Worm (Caenorhabditis elegans) whole organism, L4/young adult: ENCODE measurements around the gene sri-18.

ENCODE experiments used
- W03F9.2 ChIP-seq: fragments of 150-350 bp; optimal IDR thresholded peaks from 2 replicates; lab custom pipeline; 2014; ENCODE audit warnings: missing biosample characterization, missing genetic modification characterization
- dao-5 ChIP-seq: sonication (generic microtip); optimal IDR thresholded peaks from 2 replicates; lab custom pipeline; 2016; ENCODE audit warnings: missing genotype, missing genetic modification characterization, moderate library complexity, missing compliant biosample characterization
- him-1 ChIP-seq: sonication (generic microtip); optimal IDR thresholded peaks from 2 replicates; lab custom pipeline; 2016; ENCODE audit warnings: missing genotype, missing genetic modification reagents, missing genetic modification characterization, missing compliant biosample characterization

The sri-18 gene

ce11 chrV:10245615-10246014, 14.7 kb downstream of the sri-18 start:
- TF ChIP-seq W03F9.2 (tag; lab: Kevin White, UChicago) (no peak), him-1 (tag; lab: Kevin White, UChicago) (no peak), dao-5 (no peak)

DNA sequence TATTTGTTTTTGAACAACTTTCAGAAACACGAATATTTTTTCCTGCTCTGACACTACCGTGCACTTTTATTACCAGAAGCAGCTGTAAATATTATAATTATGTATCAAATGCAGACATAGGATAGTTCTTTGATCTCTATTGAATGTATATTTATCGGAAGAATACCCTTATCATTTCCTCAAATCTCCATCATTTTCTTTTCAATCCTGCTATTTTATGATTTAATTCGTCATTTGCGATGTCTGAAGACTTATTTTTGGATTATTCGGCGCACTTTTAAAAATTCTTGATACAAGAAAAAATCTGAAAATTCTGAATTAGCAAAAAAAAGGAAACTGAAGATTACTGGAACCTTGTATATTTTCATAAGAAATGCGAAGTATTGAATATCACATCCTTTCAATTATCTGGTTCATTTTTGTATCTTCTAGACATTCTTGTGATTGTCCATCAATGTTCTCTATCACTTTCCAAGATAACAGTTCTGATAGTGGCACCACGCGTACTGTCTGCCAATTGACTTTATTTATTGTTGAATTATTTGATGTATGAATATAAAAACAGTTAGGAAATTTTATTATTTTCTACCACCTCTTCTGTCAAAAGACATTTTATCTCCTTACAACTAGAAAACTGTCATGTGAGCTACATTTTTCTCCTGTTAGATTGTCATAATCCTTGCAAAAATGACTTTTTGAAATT, 16.2 kb downstream of the sri-18 start:
- no peak for TF ChIP-seq him-1 (tag; lab: Kevin White, UChicago)
- no peak for TF ChIP-seq dao-5
- TF ChIP-seq W03F9.2 (tag; lab: Kevin White, UChicago), result no peak

- TF ChIP-seq W03F9.2 (tag; lab: Kevin White, UChicago) (no peak), dao-5 (no peak), him-1 (tag; lab: Kevin White, UChicago) (no peak)
Observed at ce11 chrV:10243105-10243504, 17.3 kb downstream of the sri-18 start, which contains the start of gene C12D8.9. TSS of gene C12D8.9 (minus strand) at chrV:10243205.

- no peak for TF ChIP-seq dao-5
- TF ChIP-seq him-1 (tag; lab: Kevin White, UChicago), result no peak
- TF ChIP-seq W03F9.2 (tag; lab: Kevin White, UChicago), result no peak
Observed at ce11 chrV:10241121-10241803, 19.1 kb downstream of the sri-18 start, which contains the start of the genes C12D8.21 and col-148. TSS of gene C12D8.21 (minus strand) at chrV:10241188. TSS of gene col-148 (plus strand) at chrV:10241753.

DNA sequence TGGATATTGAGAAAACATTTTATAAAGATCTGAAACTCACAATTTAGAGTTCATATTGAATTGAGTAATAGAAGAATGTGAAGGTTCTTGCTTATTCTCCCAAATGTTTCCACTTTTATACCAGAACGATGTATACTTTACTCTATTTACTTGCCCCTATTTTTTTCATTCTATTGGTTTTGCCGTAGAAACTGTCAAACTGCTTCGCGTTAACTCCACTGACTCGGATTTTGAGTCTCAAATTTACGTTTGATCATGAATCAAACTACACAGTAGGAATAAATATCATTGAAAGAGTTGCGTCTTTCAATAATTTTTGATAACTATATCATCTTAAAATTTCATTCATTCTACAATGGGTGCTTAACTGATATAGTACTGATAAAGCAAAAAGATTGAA, 20.5 kb downstream of the sri-18 start, which contains the start of gene fipr-8:
Gene fipr-8 (minus strand): TSS at position 101 of the 400 bp plus-strand sequence.
- no peak for TF ChIP-seq W03F9.2 (tag; lab: Kevin White, UChicago)
- TF ChIP-seq him-1 (tag; lab: Kevin White, UChicago), result no peak
- TF ChIP-seq dao-5, result no peak

DNA sequence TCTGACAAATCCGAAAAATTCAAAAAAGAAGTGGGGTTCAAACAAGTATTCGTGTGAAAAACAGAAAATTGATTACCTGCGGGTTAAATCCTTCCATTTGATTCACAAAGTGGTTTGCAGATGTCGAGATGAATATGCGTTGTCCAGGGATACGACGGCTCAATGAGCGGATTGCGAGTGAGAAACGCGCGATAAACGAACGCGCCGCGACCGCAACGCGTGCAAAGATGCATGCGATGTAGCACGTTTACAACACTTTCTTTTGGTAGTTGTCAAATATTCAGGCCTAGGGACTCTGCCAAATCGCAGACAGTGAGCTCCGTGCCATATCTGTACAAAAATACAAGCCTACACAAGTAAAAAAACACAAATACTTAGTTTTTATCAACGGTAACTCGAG, 21.7 kb downstream of the sri-18 start, which contains the start of gene fubl-1:
Gene fubl-1 (minus strand): TSS at position 202 of the 400 bp plus-strand sequence.
- TF ChIP-seq him-1 (tag; lab: Kevin White, UChicago) (no peak), dao-5 (no peak), W03F9.2 (tag; lab: Kevin White, UChicago) (no peak)

DNA sequence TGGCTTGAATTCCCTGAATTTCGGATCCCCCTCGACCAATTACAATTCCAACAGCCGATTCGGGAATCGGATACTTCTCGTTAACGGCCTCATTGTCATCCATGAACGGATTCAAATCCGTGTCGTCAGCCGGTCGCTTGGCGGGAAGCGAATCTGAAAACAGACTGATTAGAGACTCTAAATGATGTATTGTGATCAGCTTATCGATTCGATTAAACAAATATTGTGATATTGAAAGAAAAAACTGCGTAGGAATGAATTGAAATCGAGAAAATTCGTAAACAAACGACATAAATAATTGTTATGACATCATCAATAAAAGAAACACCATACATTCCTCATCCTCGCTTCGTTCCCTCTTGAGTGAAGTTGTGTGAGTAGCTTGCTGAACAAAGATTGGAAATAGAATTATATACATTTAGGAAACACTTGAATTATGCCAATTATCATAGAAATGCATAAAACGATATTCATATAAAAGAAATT, 22.4 kb downstream of the sri-18 start:
- no peak for TF ChIP-seq him-1 (tag; lab: Kevin White, UChicago)
- TF ChIP-seq W03F9.2 (tag; lab: Kevin White, UChicago), result no peak
- no peak for TF ChIP-seq dao-5

DNA sequence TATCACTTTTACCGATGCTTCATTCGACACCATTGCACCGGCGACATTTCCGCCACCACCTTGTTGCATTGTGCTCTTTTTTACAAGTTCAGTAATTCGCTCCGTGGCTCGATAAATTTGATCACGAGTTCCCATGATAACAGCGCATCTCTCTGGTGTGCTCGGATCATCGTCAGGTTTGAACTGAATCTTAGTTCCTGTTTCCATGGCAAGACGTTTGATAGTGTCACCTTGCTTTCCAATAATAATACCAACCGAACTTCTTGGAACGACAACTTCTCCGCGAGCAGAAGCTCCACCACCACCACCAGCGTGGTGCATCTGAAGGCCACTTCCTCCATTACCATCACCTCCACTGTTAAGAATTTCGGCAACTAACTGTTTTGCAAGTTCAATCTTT, 23.2 kb downstream of the sri-18 start:
- TF ChIP-seq him-1 (tag; lab: Kevin White, UChicago) (no peak), W03F9.2 (tag; lab: Kevin White, UChicago) (no peak), dao-5 (no peak)

- TF ChIP-seq him-1 (tag; lab: Kevin White, UChicago), result no peak
- no peak for TF ChIP-seq W03F9.2 (tag; lab: Kevin White, UChicago)
- no peak for TF ChIP-seq dao-5
Observed at ce11 chrV:10233330-10233729, 27.0 kb downstream of the sri-18 start, which contains the start of gene str-182. TSS of gene str-182 (minus strand) at chrV:10233430.

DNA sequence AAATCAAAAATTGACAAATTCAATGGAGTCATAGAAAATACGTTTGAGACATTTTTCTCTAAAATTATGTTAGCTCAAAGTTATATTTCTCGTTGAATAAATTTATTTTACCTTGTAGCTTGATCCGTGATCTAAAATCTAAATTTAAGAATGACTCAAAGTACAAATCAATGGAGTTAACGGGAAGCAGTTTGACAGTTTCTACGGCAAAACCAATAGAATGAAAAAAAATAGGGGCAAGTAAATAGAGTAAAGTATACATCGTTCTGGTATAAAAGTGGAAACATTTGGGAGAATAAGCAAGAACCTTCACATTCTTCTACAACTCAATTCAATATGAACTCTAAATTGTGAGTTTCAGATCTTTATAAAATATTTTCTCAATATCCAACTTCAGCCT, 29.4 kb downstream of the sri-18 start, which contains the start of gene fipr-6:
Gene fipr-6 (plus strand): TSS at position 301 of the 400 bp plus-strand sequence.
- TF ChIP-seq him-1 (tag; lab: Kevin White, UChicago) (no peak), W03F9.2 (tag; lab: Kevin White, UChicago) (no peak), dao-5 (no peak)

DNA sequence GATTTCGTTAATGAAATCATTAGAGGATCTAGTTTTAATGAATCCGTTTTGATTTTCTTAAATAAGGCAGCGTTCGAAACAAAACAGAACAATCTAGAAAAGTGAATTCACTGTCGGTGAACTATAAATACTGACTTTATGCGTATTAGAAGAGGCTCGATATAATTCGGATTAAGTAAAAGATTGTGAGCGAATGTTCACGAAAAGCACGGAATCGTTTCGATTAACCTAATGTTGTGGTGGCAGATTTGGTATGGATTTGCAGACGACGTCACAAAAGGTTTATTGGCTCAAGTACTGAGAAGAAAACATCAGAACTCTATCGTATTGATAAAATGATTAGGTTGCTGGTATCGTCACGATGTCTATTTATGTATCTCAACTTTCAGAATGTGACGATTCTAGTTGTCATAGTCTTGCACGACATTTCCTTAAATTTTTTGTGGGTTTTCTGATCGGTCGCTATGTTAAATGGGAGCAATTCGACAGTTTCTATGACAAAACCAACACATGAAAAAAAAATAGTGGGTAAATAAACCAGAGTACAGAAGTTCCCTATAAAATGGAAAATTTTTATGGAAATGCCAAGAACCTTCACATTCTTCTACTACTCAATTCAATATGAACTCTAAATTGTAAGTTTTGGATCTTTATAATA, 31.0 kb downstream of the sri-18 start, which contains the start of the genes pyt-1 and fipr-7:
Gene pyt-1 (minus strand): TSS at position 101 of the 658 bp plus-strand sequence.
Gene fipr-7 (plus strand): TSS at position 608 of the 658 bp plus-strand sequence.
- TF ChIP-seq dao-5 (no peak), W03F9.2 (tag; lab: Kevin White, UChicago) (no peak), him-1 (tag; lab: Kevin White, UChicago) (no peak)

ce11 chrV:10228360-10228759, 32.0 kb downstream of the sri-18 start, which contains the start of gene fipr-4:
TSS of gene fipr-4 (minus strand) at chrV:10228460.
- TF ChIP-seq dao-5 (no peak), him-1 (tag; lab: Kevin White, UChicago) (no peak), W03F9.2 (tag; lab: Kevin White, UChicago) (no peak)

- TF ChIP-seq him-1 (tag; lab: Kevin White, UChicago) (no peak), W03F9.2 (tag; lab: Kevin White, UChicago) (no peak), dao-5 (no peak)
Observed at ce11 chrV:10227333-10227732, 33.0 kb downstream of the sri-18 start, which contains the start of gene ttr-19. TSS of gene ttr-19 (minus strand) at chrV:10227433.
